Worm (Caenorhabditis elegans): ENCODE measurements around the gene F28B4.3.
A peak's percentile ranks its signal among the peaks of the same experiment; 100 is the strongest.

Gene F28B4.3

ce11 chrX:3270806-3271205 is 35.6 kb upstream of the F28B4.3 start, which contains the start of gene sul-1:
sul-1 (minus strand) TSS chrX:3270906.
- TF ChIP-seq sptf-2 (GFP tag; optimal IDR thresholded peaks at IDR 0.05) (no peak), nhr-179 (tag; optimal IDR thresholded peaks at IDR 0.05) (no peak), lin-26 (GFP tag; IDR thresholded peaks at IDR 0.05) (no peak), ceh-27 (GFP tag; optimal IDR thresholded peaks at IDR 0.05) (peak; percentile 29)

DNA sequence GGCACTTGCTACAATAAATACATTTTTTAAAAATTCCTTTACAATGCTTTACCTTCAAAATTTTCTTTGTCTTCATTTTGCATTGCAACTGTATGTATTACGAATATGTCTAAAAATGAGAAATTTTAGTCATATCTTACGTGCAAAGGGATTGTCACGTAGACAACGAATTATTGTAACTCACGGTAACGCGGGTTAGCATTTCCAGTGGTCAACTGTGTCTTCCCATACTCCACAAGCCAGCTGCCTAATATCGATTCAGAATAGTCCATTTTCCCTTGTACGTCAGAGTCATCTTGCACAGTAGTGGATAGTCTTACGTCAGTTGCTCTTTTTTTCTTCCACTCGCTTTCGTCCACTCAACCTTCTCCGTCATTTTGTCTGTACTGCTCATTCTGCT is 27.4 kb upstream of the F28B4.3 start, which contains the start of gene fbxb-71:
Gene fbxb-71, plus strand, starts transcription at position 301 of the 400 bp plus-strand sequence.
- TF ChIP-seq snpc-4 (GFP tag; optimal IDR thresholded peaks at IDR 0.05) (no peak), snpc-4 (tag; optimal IDR thresholded peaks at IDR 0.05) (no peak), aptf-3 (GFP tag; IDR thresholded peaks at IDR 0.05) (no peak), mcd-1 (GFP tag; IDR thresholded peaks at IDR 0.05) (no peak), madf-8 (GFP tag; conservative IDR thresholded peaks at IDR 0.05) (no peak), ets-4 (GFP tag; optimal IDR thresholded peaks at IDR 0.05) (no peak), unc-130 (GFP tag; optimal IDR thresholded peaks at IDR 0.05) (no peak), B0261.1 (tag; optimal IDR thresholded peaks at IDR 0.05) (no peak), K12H6.12 (tag; optimal IDR thresholded peaks at IDR 0.05) (no peak), egl-18 (GFP tag; IDR thresholded peaks at IDR 0.05) (no peak), pbrm-1 (GFP tag; IDR thresholded peaks at IDR 0.05) (no peak), T26A5.8 (tag; optimal IDR thresholded peaks at IDR 0.05) (no peak)

DNA sequence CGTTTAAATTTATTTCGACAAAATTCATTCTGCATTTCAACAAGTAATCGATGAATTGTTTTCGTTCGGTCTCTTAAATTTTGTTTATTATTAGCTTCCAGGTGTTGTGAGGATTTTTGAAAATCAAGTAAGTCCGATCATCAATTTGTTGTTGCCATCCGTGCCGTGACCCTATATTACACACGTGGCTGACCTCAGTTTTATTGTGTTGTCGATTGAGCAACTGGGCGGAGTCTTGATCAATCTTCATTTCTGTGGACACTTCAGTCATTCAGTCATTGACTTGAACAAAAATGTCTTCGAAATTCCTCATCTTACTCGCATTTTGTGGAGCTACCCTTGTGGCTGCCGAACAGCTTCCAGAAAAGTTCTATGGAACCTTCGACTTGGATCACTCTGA is 25.3 kb upstream of the F28B4.3 start, which contains the start of gene lbp-2:
Gene lbp-2, plus strand, starts transcription at position 102 of the 400 bp plus-strand sequence.
- TF ChIP-seq efl-1 (GFP tag; optimal IDR thresholded peaks at IDR 0.05) = no peak
- TF ChIP-seq mel-28 (tag; optimal IDR thresholded peaks at IDR 0.05; ENCODE audit: borderline replicate concordance) = no peak
- TF ChIP-seq madf-10 (tag; optimal IDR thresholded peaks at IDR 0.05) = no peak
- no peak for TF ChIP-seq K12H6.12 (tag; optimal IDR thresholded peaks at IDR 0.05)
- no peak for TF ChIP-seq tbx-9 (tag; optimal IDR thresholded peaks at IDR 0.05; ENCODE audit: borderline replicate concordance)
- TF ChIP-seq hmg-20 (GFP tag; IDR thresholded peaks at IDR 0.05) = no peak
- no peak for TF ChIP-seq K11D2.4 (GFP tag; IDR thresholded peaks at IDR 0.05)
- no peak for TF ChIP-seq hmg-1.2 (GFP tag; IDR thresholded peaks at IDR 0.05)
- no peak for TF ChIP-seq attf-5 (GFP tag; optimal IDR thresholded peaks at IDR 0.05)
- TF ChIP-seq sdz-38 (tag; optimal IDR thresholded peaks at IDR 0.05) = no peak
- TF ChIP-seq nhr-27 (tag; optimal IDR thresholded peaks at IDR 0.05) = no peak
- no peak for TF ChIP-seq chd-7 (tag; optimal IDR thresholded peaks at IDR 0.05)
- TF ChIP-seq rec-8 (tag; optimal IDR thresholded peaks at IDR 0.05) = no peak
- TF ChIP-seq B0261.1 (tag; optimal IDR thresholded peaks at IDR 0.05) = no peak
- TF ChIP-seq sptf-2 (GFP tag; optimal IDR thresholded peaks at IDR 0.05) = no peak
- TF ChIP-seq aptf-3 (GFP tag; IDR thresholded peaks at IDR 0.05) = no peak
- no peak for TF ChIP-seq snpc-1.1 (tag; optimal IDR thresholded peaks at IDR 0.05; ENCODE audit: insufficient read depth)
- no peak for TF ChIP-seq ceh-79 (tag; optimal IDR thresholded peaks at IDR 0.05)
- no peak for TF ChIP-seq bed-1 (GFP tag; IDR thresholded peaks at IDR 0.05)
- no peak for TF ChIP-seq T26A5.8 (tag; optimal IDR thresholded peaks at IDR 0.05)

DNA sequence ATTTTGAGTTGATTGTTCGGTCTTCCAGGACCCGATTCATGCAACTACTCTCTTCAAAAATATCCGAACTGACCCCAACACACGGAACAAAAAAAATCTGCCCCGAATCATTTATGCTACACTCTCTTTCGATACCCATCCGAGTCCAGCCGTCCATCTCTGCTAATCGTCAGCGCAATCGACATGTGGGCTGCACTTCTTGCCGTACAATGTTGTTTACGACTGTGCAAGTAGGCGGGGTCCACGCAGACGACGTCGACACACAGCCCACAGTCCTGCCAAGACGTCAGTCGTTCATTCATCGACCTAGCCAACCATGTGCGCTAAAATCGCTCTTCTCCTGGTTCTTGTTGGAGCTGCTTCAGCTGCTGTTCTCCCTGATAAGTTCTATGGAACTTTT is 23.6 kb upstream of the F28B4.3 start, which contains the start of gene lbp-1:
Gene lbp-1, plus strand, starts transcription at position 301 of the 400 bp plus-strand sequence.
- 0 out of 2 replicates have a peak, but pooled peaks have one; percentile 13 for TF ChIP-seq bed-2 (GFP tag; IDR thresholded peaks at IDR 0.05)
- no peak for TF ChIP-seq lsl-1 (GFP tag; optimal IDR thresholded peaks at IDR 0.05)
- no peak for TF ChIP-seq T07F8.4 (tag; optimal IDR thresholded peaks at IDR 0.05)

Measured in whole organism, young adult.